Fruit fly (Drosophila melanogaster): ENCODE results near the gene RapGAP1.

The RapGAP1 gene

DNA sequence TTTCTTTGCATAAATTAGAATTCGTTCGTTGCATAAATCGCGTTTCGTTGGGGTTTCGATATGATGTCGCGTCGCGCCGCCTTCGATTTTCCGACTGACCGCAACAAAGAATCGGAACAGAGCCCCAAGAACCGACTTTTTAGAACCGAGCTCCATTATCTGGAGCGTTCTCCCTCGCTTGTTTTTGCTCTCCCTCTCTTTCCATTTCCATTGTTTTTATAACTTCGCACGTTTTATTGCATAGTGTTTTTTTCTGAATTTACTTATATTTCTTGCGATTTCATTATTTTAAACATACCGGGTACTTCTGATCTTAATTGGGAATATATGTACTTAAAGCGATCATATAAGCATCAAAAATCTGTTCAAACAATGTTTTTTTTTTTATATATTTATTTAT is at the start of gene RapGAP1:
Gene RapGAP1, minus strand, starts transcription at position 101 of the 400 bp plus-strand sequence.
- TF ChIP-seq psq (optimal IDR thresholded peaks at IDR 0.05) (no peak), ttk (optimal IDR thresholded peaks at IDR 0.05) (no peak)

DNA sequence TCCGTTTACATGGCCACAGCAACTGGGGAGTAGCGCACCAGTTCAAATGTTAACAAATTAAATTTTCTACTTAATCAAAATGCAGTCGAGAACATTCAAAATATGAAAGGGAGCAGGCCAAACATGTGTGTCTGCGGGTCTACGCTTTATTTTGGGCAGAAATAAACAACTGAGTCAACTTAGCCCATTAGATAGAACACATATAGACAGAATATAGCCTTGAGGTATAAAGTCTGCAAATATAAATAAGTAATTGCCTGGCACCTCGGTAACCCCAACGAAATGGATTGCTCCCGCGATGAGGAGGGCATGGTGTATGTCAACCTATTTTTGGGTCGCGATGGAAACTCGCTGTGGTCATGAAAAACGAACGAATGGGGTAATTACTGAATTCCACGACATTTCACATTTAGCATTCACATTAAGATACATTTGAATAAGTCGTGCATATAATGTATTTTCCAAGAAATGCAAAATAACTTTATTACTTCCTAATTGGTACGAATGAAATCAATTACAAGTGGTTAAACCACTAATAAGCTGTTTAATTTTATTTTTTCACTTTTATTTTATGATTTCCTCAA is 49.7 kb upstream of the RapGAP1 start:
- TF ChIP-seq psq (optimal IDR thresholded peaks at IDR 0.05) (no peak), Myc (optimal IDR thresholded peaks at IDR 0.05) (no peak), insv (optimal IDR thresholded peaks at IDR 0.05) (no peak), h (optimal IDR thresholded peaks at IDR 0.05) (no peak), ttk (optimal IDR thresholded peaks at IDR 0.05) (no peak), Sin3A (optimal IDR thresholded peaks at IDR 0.05) (no peak)

DNA sequence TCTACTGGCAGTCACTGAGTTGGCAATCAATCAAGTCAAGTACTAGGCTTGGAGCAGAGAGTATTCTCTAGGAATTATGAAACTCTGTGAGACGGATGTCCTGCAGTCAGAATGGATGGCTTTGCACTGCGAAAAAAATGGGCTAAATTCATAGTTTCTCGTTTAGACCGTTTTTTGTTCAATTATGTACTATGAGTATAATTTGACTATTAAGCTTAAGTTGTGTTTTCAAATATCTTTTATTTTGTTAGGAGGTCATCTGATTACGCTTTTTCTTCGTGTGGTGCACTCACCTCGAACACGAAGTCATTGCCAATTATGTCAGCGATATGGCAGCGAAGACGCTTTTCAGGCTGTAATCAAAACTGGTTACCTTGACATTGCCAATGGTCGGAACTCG is 48.7 kb upstream of the RapGAP1 start:
- TF ChIP-seq psq (optimal IDR thresholded peaks at IDR 0.05) (no peak), ttk (optimal IDR thresholded peaks at IDR 0.05) (no peak), Sin3A (optimal IDR thresholded peaks at IDR 0.05) (no peak)

dm6 chr2L:7624096-7624843 is 45.5 kb upstream of the RapGAP1 start:
- TF ChIP-seq Myc (optimal IDR thresholded peaks at IDR 0.05) (no peak), h (optimal IDR thresholded peaks at IDR 0.05) (no peak), insv (optimal IDR thresholded peaks at IDR 0.05) (no peak), psq (optimal IDR thresholded peaks at IDR 0.05) (no peak), Sin3A (optimal IDR thresholded peaks at IDR 0.05) (no peak), ttk (optimal IDR thresholded peaks at IDR 0.05) (no peak)

DNA sequence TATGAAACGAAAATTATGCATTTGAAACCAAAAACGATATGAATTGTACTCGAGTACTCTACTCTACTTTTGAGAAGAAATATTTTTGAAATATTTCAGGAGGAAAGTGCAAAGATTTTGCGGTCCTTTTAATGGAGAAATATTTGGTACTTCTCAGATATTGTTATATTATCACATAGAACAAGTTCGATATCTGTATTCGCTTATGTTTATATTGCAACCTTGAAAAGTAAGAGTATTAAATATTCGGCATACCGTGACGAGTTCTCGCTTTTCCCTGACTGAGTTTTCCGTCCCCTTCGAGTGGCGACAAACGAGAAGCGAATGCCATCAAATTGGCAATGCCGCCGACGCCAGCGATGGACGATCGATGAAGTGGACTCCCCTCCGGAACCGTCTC is 42.9 kb upstream of the RapGAP1 start:
- no peak for TF ChIP-seq psq (optimal IDR thresholded peaks at IDR 0.05)
- no peak for TF ChIP-seq ttk (optimal IDR thresholded peaks at IDR 0.05)
- no peak for TF ChIP-seq insv (optimal IDR thresholded peaks at IDR 0.05)
- TF ChIP-seq Sin3A (optimal IDR thresholded peaks at IDR 0.05) = no peak
- TF ChIP-seq Myc (optimal IDR thresholded peaks at IDR 0.05) = no peak
- no peak for TF ChIP-seq h (optimal IDR thresholded peaks at IDR 0.05)

dm6 chr2L:7619234-7619633 is 40.5 kb upstream of the RapGAP1 start:
- no peak for TF ChIP-seq Sin3A (optimal IDR thresholded peaks at IDR 0.05)
- TF ChIP-seq insv (optimal IDR thresholded peaks at IDR 0.05) = no peak
- no peak for TF ChIP-seq psq (optimal IDR thresholded peaks at IDR 0.05)
- no peak for TF ChIP-seq h (optimal IDR thresholded peaks at IDR 0.05)
- no peak for TF ChIP-seq ttk (optimal IDR thresholded peaks at IDR 0.05)
- TF ChIP-seq Myc (optimal IDR thresholded peaks at IDR 0.05) = no peak

DNA sequence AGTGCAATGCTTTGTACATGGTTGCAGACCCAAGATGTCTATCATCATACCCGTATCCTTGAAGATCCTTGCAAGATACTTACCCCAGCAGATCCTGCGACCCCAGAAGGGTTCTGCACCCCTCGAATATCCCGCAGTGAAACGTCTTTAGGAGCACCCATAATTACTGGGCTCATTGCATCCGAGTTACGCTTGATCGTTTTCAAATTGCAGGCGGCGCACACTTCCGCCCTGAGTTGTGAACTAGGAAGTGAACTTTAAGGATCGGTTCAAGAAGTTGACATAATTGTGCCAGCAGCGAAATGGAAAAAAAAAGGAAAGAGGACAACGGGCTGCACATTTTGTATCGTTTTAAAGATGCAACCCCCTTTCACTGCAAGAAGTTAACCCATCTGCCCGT is 39.8 kb upstream of the RapGAP1 start:
- TF ChIP-seq h (optimal IDR thresholded peaks at IDR 0.05) (no peak), ttk (optimal IDR thresholded peaks at IDR 0.05) (no peak), insv (optimal IDR thresholded peaks at IDR 0.05) (no peak), Myc (optimal IDR thresholded peaks at IDR 0.05) (no peak), psq (optimal IDR thresholded peaks at IDR 0.05) (no peak), Sin3A (optimal IDR thresholded peaks at IDR 0.05) (no peak)

DNA sequence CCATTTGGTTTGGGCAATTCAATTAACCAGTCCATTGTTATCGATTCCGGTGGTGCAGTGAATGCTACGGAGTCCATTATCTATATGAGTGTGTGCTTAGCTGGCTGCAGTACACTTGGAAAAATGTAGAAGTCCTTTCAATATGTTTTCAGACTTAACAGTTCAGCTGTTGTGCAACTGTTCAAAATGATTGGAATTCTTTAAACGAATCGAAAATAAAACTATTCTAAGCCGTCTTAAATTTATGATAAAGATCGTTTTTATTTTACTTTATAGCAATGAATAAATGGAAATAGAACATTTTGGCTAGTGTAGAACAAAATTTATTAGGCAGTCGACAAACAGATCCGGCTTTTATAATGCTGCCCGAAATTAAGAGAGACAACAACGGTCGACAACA is 38.0 kb upstream of the RapGAP1 start:
- TF ChIP-seq h (optimal IDR thresholded peaks at IDR 0.05) (no peak), ttk (optimal IDR thresholded peaks at IDR 0.05) (no peak), insv (optimal IDR thresholded peaks at IDR 0.05) (no peak), Myc (optimal IDR thresholded peaks at IDR 0.05) (no peak), psq (optimal IDR thresholded peaks at IDR 0.05) (no peak), Sin3A (optimal IDR thresholded peaks at IDR 0.05) (no peak)

dm6 chr2L:7612233-7612632 is 33.5 kb upstream of the RapGAP1 start:
- TF ChIP-seq insv (optimal IDR thresholded peaks at IDR 0.05) (no peak), ttk (optimal IDR thresholded peaks at IDR 0.05) (no peak), Sin3A (optimal IDR thresholded peaks at IDR 0.05) (no peak), h (optimal IDR thresholded peaks at IDR 0.05) (no peak), Myc (optimal IDR thresholded peaks at IDR 0.05) (no peak), psq (optimal IDR thresholded peaks at IDR 0.05) (no peak)

DNA sequence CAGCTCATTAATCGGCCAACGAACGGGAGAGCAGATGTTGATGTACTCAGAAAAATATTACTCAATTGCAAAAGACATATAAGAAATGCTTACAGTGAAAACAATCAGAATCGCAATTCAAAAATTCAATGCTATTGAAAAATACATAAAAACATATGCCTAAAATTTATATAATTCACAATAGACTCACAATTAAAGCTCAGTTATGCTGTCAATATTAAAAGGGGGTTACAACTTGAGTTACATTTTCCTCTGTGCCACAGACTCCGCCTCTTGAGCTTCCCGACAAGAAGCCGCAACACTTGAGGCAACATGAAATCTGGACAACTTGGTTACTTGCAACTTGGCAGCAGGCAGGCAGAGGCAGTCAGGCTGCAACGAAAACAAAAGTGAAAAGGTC is 32.8 kb upstream of the RapGAP1 start:
- TF ChIP-seq ttk (optimal IDR thresholded peaks at IDR 0.05) (no peak), Myc (optimal IDR thresholded peaks at IDR 0.05) (no peak), h (optimal IDR thresholded peaks at IDR 0.05) (no peak), insv (optimal IDR thresholded peaks at IDR 0.05) (no peak), Sin3A (optimal IDR thresholded peaks at IDR 0.05) (no peak), psq (optimal IDR thresholded peaks at IDR 0.05) (no peak)

DNA sequence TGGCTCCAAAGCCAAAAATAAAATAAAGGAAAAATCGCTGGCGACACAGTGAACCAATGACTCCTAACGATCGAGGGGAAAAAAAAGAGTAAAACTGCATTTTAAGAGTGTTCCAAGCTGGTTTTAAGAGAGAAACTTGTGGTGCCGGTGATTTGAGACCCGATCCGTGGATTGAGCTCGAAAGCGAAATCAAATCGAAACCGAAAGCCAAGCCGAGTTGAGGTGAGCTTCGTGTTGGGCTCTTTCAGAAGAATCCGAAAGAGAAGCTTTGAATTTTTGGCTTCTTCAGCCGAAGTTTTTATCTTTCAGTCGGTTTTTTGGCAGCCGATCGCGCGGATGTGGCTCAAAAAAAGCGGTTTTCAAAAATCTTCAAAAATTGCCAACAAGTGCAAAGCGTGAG is 29.3 kb upstream of the RapGAP1 start, which contains the start of gene CG6739:
Gene CG6739, plus strand, starts transcription at position 307 of the 400 bp plus-strand sequence.
- TF ChIP-seq h (optimal IDR thresholded peaks at IDR 0.05) (no peak), Sin3A (optimal IDR thresholded peaks at IDR 0.05) (no peak), ttk (optimal IDR thresholded peaks at IDR 0.05) (no peak), Myc (optimal IDR thresholded peaks at IDR 0.05) (no peak), insv (optimal IDR thresholded peaks at IDR 0.05) (no peak), psq (optimal IDR thresholded peaks at IDR 0.05) (no peak)

dm6 chr2L:7605300-7605699 is 26.5 kb upstream of the RapGAP1 start, which contains the start of gene Cyp4d21:
TSS of gene Cyp4d21 (plus strand) at chr2L:7605600.
- TF ChIP-seq Sin3A (optimal IDR thresholded peaks at IDR 0.05) (no peak), h (optimal IDR thresholded peaks at IDR 0.05) (no peak), insv (optimal IDR thresholded peaks at IDR 0.05) (no peak), ttk (optimal IDR thresholded peaks at IDR 0.05) (no peak), psq (optimal IDR thresholded peaks at IDR 0.05) (no peak), Myc (optimal IDR thresholded peaks at IDR 0.05) (no peak)

dm6 chr2L:7601875-7602274 is 23.1 kb upstream of the RapGAP1 start:
- no peak for TF ChIP-seq ttk (optimal IDR thresholded peaks at IDR 0.05)
- no peak for TF ChIP-seq Myc (optimal IDR thresholded peaks at IDR 0.05)
- TF ChIP-seq psq (optimal IDR thresholded peaks at IDR 0.05) = no peak
- no peak for TF ChIP-seq Sin3A (optimal IDR thresholded peaks at IDR 0.05)
- no peak for TF ChIP-seq h (optimal IDR thresholded peaks at IDR 0.05)
- no peak for TF ChIP-seq insv (optimal IDR thresholded peaks at IDR 0.05)
